Worm (Caenorhabditis elegans) whole organism, mixed stage, embryonic: ENCODE measurements around the gene T03G11.9.

Experiments
- drap-1 ChIP-seq: fragments of 200-800 bp; sonication (Bioruptor generic); optimal IDR thresholded peaks from 3 replicates; lab custom pipeline; 2018; ENCODE audit warnings: mild to moderate bottlenecking, missing genetic modification characterization, missing compliant biosample characterization
- ztf-11 ChIP-seq: fragments of 150-350 bp; optimal IDR thresholded peaks from 2 replicates; lab custom pipeline; 2014; ENCODE audit warnings: missing biosample characterization, missing genetic modification characterization

DNA sequence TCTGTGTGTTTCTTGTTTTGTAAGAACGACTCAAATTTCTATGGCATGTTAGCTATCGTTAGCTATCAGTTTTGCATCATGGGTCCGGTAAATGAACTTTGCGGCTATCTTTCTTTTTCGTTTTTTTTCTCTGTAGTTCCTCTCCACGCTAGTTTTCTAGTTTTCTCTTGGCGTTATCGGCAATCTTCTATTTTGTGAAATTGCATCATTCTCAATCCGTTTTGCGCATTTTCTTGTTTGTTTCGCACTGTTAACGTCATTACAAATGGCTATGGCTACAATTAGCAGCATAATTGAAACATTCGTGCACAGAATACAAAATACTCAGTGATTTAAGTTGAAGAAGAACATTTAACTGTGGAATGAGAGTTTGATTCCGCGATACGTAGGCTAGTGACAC lies 29.0 kb downstream of the T03G11.9 start:
- TF ChIP-seq ztf-11 (tag; lab: Kevin White, UChicago) (no peak), drap-1 (GFP tag; lab: Kevin White, UChicago) (no peak)
